Worm (Caenorhabditis elegans) whole organism, midembryonic: Measurements from ENCODE around the gene ZC373.5.

Experiments used
- T22C8.4 ChIP-seq: fragments of 200-800 bp; sonication (Bioruptor generic); IDR thresholded peaks from 2 replicates; pipeline ENCODE4 v1.3.6; 2022; ENCODE audit warnings: missing genetic modification characterization, missing compliant biosample characterization
- cog-1 ChIP-seq: sonication (generic microtip); optimal IDR thresholded peaks from 2 replicates; lab custom pipeline; 2016; ENCODE audit warnings: missing genetic modification characterization, missing compliant biosample characterization
- flt-1 ChIP-seq: fragments of 200-800 bp; sonication (Bioruptor generic); IDR thresholded peaks from 2 replicates; pipeline ENCODE4 v1.3.6; 2022; ENCODE audit warnings: missing genetic modification characterization, missing compliant biosample characterization
- klf-2 ChIP-seq: fragments of 200-800 bp; sonication (Bioruptor generic); conservative IDR thresholded peaks from 2 replicates; pipeline ENCODE4 v1.3.6; 2022; ENCODE audit warnings: missing genetic modification reagents, missing genetic modification characterization, missing compliant biosample characterization
- med-1 ChIP-seq: sonication (generic microtip); optimal IDR thresholded peaks from 2 replicates; lab custom pipeline; 2017; ENCODE audit warnings: missing genetic modification characterization, mild to moderate bottlenecking, missing compliant biosample characterization, antibody characterized with exemption, missing genetic modification reagents; ENCODE audit not compliant: insufficient read depth
- ref-1 ChIP-seq: fragments of 200-800 bp; sonication (Bioruptor generic); conservative IDR thresholded peaks from 2 replicates; pipeline ENCODE4 v1.3.6; 2022; ENCODE audit warnings: missing genetic modification reagents, missing genetic modification characterization, missing compliant biosample characterization
- tab-1 ChIP-seq: fragments of 200-800 bp; sonication (Bioruptor generic); IDR thresholded peaks from 2 replicates; pipeline ENCODE4 v1.3.6; 2022; ENCODE audit warnings: missing genetic modification characterization, missing compliant biosample characterization
- ztf-23 ChIP-seq: fragments of 200-800 bp; sonication (Bioruptor generic); IDR thresholded peaks from 2 replicates; pipeline ENCODE4 v1.3.6; 2022; ENCODE audit warnings: missing genetic modification reagents, missing genetic modification characterization, missing compliant biosample characterization
- ztf-29 ChIP-seq: fragments of 200-800 bp; sonication (Bioruptor generic); IDR thresholded peaks from 2 replicates; pipeline ENCODE4 v1.3.6; 2022; ENCODE audit warnings: missing genetic modification reagents, missing genetic modification characterization, missing compliant biosample characterization

DNA sequence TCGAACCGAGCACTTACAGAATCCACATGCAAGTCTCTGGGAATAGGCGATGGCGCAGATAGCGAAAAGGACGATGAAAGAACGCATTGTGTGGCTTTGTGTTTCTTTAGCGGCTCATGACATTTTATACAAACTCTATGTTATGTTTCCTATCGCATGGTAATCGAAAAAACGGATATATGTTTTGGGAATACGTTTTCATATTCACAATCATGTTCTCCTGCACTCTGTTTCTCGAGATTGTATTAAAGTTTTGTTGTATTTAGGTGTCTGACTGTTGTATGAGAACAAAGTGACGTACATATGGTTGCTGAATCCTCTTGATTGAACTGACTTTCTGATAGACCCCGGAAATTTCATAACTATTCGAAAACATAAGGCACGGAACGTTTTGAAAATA, 15.9 kb downstream of the ZC373.5 start, which contains the start of gene ZC373.2:
- TF ChIP-seq cog-1 (tag; lab: Kevin White, UChicago) (no peak), flt-1 (GFP tag; lab: Robert Waterston, UW) (no peak), ztf-23 (GFP tag; lab: Robert Waterston, UW) (no peak), ref-1 (GFP tag; lab: Robert Waterston, UW) (no peak), klf-2 (GFP tag; lab: Robert Waterston, UW) (no peak), T22C8.4 (no peak), med-1 (GFP tag; lab: Kevin White, UChicago) (no peak), tab-1 (GFP tag; lab: Robert Waterston, UW) (no peak), ztf-29 (no peak)
